Worm (Caenorhabditis elegans): ENCODE measurements around the gene nhr-137.

nhr-137 gene

ce11 chrX:6672519-6672918 is 3.7 kb upstream of the nhr-137 start, which contains the start of gene col-172:
col-172 (plus strand) TSS chrX:6672819.
- TF ChIP-seq sea-1 (GFP tag; conservative IDR thresholded peaks at IDR 0.05): no peak
- no peak for TF ChIP-seq B0310.2 (tag; optimal IDR thresholded peaks at IDR 0.05)
- TF ChIP-seq ets-7 (tag; optimal IDR thresholded peaks at IDR 0.05): no peak
- no peak for TF ChIP-seq ceh-13 (GFP tag; optimal IDR thresholded peaks at IDR 0.05)
- no peak for TF ChIP-seq hmg-4 (GFP tag; optimal IDR thresholded peaks at IDR 0.05)
- no peak for TF ChIP-seq pes-1 (GFP tag; IDR thresholded peaks at IDR 0.05)
- no peak for TF ChIP-seq hnd-1 (tag; optimal IDR thresholded peaks at IDR 0.05)
- TF ChIP-seq ceh-36 (tag; optimal IDR thresholded peaks at IDR 0.05): no peak
- no peak for TF ChIP-seq tbx-11 (GFP tag; IDR thresholded peaks at IDR 0.05)
- no peak for TF ChIP-seq hmbx-1 (tag; optimal IDR thresholded peaks at IDR 0.05)
- TF ChIP-seq scrt-1 (GFP tag; IDR thresholded peaks at IDR 0.05): no peak
- TF ChIP-seq flt-1 (GFP tag; IDR thresholded peaks at IDR 0.05): no peak
- no peak for TF ChIP-seq tbx-37 (GFP tag; conservative IDR thresholded peaks at IDR 0.05)
- no peak for TF ChIP-seq tra-4 (tag; optimal IDR thresholded peaks at IDR 0.05)
- TF ChIP-seq ama-1 (optimal IDR thresholded peaks at IDR 0.05): no peak
- no peak for TF ChIP-seq F13C5.2 (tag; optimal IDR thresholded peaks at IDR 0.05)
- TF ChIP-seq aly-1 (tag; optimal IDR thresholded peaks at IDR 0.05): no peak

ce11 chrX:6671717-6672116 is 2.9 kb upstream of the nhr-137 start:
- TF ChIP-seq F13C5.2 (tag; optimal IDR thresholded peaks at IDR 0.05): no peak
- TF ChIP-seq flt-1 (GFP tag; IDR thresholded peaks at IDR 0.05): no peak
- TF ChIP-seq sea-1 (GFP tag; conservative IDR thresholded peaks at IDR 0.05): no peak
- no peak for TF ChIP-seq hmbx-1 (tag; optimal IDR thresholded peaks at IDR 0.05)
- no peak for TF ChIP-seq ceh-13 (GFP tag; optimal IDR thresholded peaks at IDR 0.05)
- TF ChIP-seq ama-1 (optimal IDR thresholded peaks at IDR 0.05): no peak
- TF ChIP-seq ceh-36 (tag; optimal IDR thresholded peaks at IDR 0.05): no peak
- no peak for TF ChIP-seq pes-1 (GFP tag; IDR thresholded peaks at IDR 0.05)
- no peak for TF ChIP-seq hmg-4 (GFP tag; optimal IDR thresholded peaks at IDR 0.05)
- TF ChIP-seq aly-1 (tag; optimal IDR thresholded peaks at IDR 0.05): no peak
- no peak for TF ChIP-seq ets-7 (tag; optimal IDR thresholded peaks at IDR 0.05)
- TF ChIP-seq B0310.2 (tag; optimal IDR thresholded peaks at IDR 0.05): no peak
- no peak for TF ChIP-seq tbx-37 (GFP tag; conservative IDR thresholded peaks at IDR 0.05)
- no peak for TF ChIP-seq tra-4 (tag; optimal IDR thresholded peaks at IDR 0.05)
- no peak for TF ChIP-seq scrt-1 (GFP tag; IDR thresholded peaks at IDR 0.05)
- no peak for TF ChIP-seq tbx-11 (GFP tag; IDR thresholded peaks at IDR 0.05)

- TF ChIP-seq ceh-13 (GFP tag; optimal IDR thresholded peaks at IDR 0.05) (no peak), tbx-11 (GFP tag; IDR thresholded peaks at IDR 0.05) (no peak), ets-7 (tag; optimal IDR thresholded peaks at IDR 0.05) (no peak), aly-1 (tag; optimal IDR thresholded peaks at IDR 0.05) (no peak), sea-1 (GFP tag; conservative IDR thresholded peaks at IDR 0.05) (no peak), hnd-1 (tag; optimal IDR thresholded peaks at IDR 0.05) (no peak), tbx-37 (GFP tag; conservative IDR thresholded peaks at IDR 0.05) (no peak), tra-4 (tag; optimal IDR thresholded peaks at IDR 0.05) (no peak), scrt-1 (GFP tag; IDR thresholded peaks at IDR 0.05) (no peak), B0310.2 (tag; optimal IDR thresholded peaks at IDR 0.05) (no peak), hmbx-1 (tag; optimal IDR thresholded peaks at IDR 0.05) (no peak), ama-1 (optimal IDR thresholded peaks at IDR 0.05) (no peak), F13C5.2 (tag; optimal IDR thresholded peaks at IDR 0.05) (no peak), ceh-36 (tag; optimal IDR thresholded peaks at IDR 0.05) (no peak), hmg-4 (GFP tag; optimal IDR thresholded peaks at IDR 0.05) (no peak), pes-1 (GFP tag; IDR thresholded peaks at IDR 0.05) (no peak), flt-1 (GFP tag; IDR thresholded peaks at IDR 0.05) (no peak)
Observed at ce11 chrX:6669366-6669765, 555 bp upstream of the nhr-137 start.

- no peak for TF ChIP-seq ceh-13 (GFP tag; optimal IDR thresholded peaks at IDR 0.05)
- no peak for TF ChIP-seq hnd-1 (tag; optimal IDR thresholded peaks at IDR 0.05)
- TF ChIP-seq tra-4 (tag; optimal IDR thresholded peaks at IDR 0.05): no peak
- no peak for TF ChIP-seq B0310.2 (tag; optimal IDR thresholded peaks at IDR 0.05)
- no peak for TF ChIP-seq hmg-4 (GFP tag; optimal IDR thresholded peaks at IDR 0.05)
- TF ChIP-seq tbx-11 (GFP tag; IDR thresholded peaks at IDR 0.05): no peak
- no peak for TF ChIP-seq tbx-37 (GFP tag; conservative IDR thresholded peaks at IDR 0.05)
- TF ChIP-seq scrt-1 (GFP tag; IDR thresholded peaks at IDR 0.05): no peak
- no peak for TF ChIP-seq ceh-36 (tag; optimal IDR thresholded peaks at IDR 0.05)
- no peak for TF ChIP-seq hmbx-1 (tag; optimal IDR thresholded peaks at IDR 0.05)
- no peak for TF ChIP-seq sea-1 (GFP tag; conservative IDR thresholded peaks at IDR 0.05)
Observed at ce11 chrX:6667468-6667867, 1.3 kb downstream of the nhr-137 start.

ce11 chrX:6665129-6665858 is 3.5 kb downstream of the nhr-137 start:
- TF ChIP-seq hmg-4 (GFP tag; optimal IDR thresholded peaks at IDR 0.05) (no peak), hnd-1 (tag; optimal IDR thresholded peaks at IDR 0.05) (no peak), ets-7 (tag; optimal IDR thresholded peaks at IDR 0.05) (no peak), scrt-1 (GFP tag; IDR thresholded peaks at IDR 0.05) (no peak), aly-1 (tag; optimal IDR thresholded peaks at IDR 0.05) (no peak), ceh-13 (GFP tag; optimal IDR thresholded peaks at IDR 0.05) (no peak), sea-1 (GFP tag; conservative IDR thresholded peaks at IDR 0.05) (no peak), pes-1 (GFP tag; IDR thresholded peaks at IDR 0.05) (no peak), F13C5.2 (tag; optimal IDR thresholded peaks at IDR 0.05) (no peak), ceh-36 (tag; optimal IDR thresholded peaks at IDR 0.05) (no peak), tra-4 (tag; optimal IDR thresholded peaks at IDR 0.05) (no peak), B0310.2 (tag; optimal IDR thresholded peaks at IDR 0.05) (no peak), tbx-11 (GFP tag; IDR thresholded peaks at IDR 0.05) (no peak), tbx-37 (GFP tag; conservative IDR thresholded peaks at IDR 0.05) (no peak), flt-1 (GFP tag; IDR thresholded peaks at IDR 0.05) (no peak), hmbx-1 (tag; optimal IDR thresholded peaks at IDR 0.05) (no peak), ama-1 (optimal IDR thresholded peaks at IDR 0.05) (no peak)

- no peak for TF ChIP-seq pes-1 (GFP tag; IDR thresholded peaks at IDR 0.05)
- TF ChIP-seq hnd-1 (tag; optimal IDR thresholded peaks at IDR 0.05): no peak
- no peak for TF ChIP-seq ets-7 (tag; optimal IDR thresholded peaks at IDR 0.05)
- TF ChIP-seq aly-1 (tag; optimal IDR thresholded peaks at IDR 0.05): no peak
- TF ChIP-seq F13C5.2 (tag; optimal IDR thresholded peaks at IDR 0.05): no peak
- TF ChIP-seq ama-1 (optimal IDR thresholded peaks at IDR 0.05): no peak
- TF ChIP-seq hmbx-1 (tag; optimal IDR thresholded peaks at IDR 0.05): no peak
- TF ChIP-seq B0310.2 (tag; optimal IDR thresholded peaks at IDR 0.05): no peak
- TF ChIP-seq flt-1 (GFP tag; IDR thresholded peaks at IDR 0.05): no peak
- TF ChIP-seq hmg-4 (GFP tag; optimal IDR thresholded peaks at IDR 0.05): no peak
- TF ChIP-seq sea-1 (GFP tag; conservative IDR thresholded peaks at IDR 0.05): no peak
- no peak for TF ChIP-seq scrt-1 (GFP tag; IDR thresholded peaks at IDR 0.05)
- TF ChIP-seq tbx-37 (GFP tag; conservative IDR thresholded peaks at IDR 0.05): no peak
- TF ChIP-seq ceh-36 (tag; optimal IDR thresholded peaks at IDR 0.05): no peak
- TF ChIP-seq ceh-13 (GFP tag; optimal IDR thresholded peaks at IDR 0.05): no peak
- TF ChIP-seq tbx-11 (GFP tag; IDR thresholded peaks at IDR 0.05): no peak
- no peak for TF ChIP-seq tra-4 (tag; optimal IDR thresholded peaks at IDR 0.05)
Observed at ce11 chrX:6663780-6664437, 4.9 kb downstream of the nhr-137 start.

All from whole organism, early embryonic.